Worm (Caenorhabditis elegans): ENCODE data around the gene del-9.

DNA sequence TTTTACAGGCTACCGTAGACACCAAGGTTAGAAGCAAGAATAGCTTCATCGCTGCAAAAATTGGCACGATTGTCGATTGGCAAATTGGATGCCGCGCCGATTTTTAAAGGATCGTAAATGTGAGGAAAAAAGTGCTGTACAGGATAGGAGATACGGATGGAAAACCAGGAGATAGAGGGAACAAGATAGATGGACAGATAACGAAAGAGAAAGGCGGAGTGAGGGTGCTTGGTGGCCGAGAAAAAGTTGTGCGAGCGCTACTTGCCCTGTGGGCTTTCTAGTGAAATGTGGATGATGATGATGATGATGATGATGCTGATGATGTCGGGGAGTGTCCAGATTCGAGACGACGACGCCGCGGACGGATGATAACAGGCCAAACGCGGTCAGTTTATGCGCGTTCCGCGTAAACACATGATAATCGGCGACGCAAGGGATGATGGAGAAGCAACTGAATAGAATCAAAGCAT is 20.8 kb downstream of the del-9 start, which contains the start of gene T27A10.6:
- TF ChIP-seq nhr-237 (tag; optimal IDR thresholded peaks at IDR 0.05) (no peak), lin-15B (tag; optimal IDR thresholded peaks at IDR 0.05) (no peak), nhr-12 (tag; optimal IDR thresholded peaks at IDR 0.05) (no peak), ceh-82 (tag; optimal IDR thresholded peaks at IDR 0.05) (no peak), jun-1 (tag; optimal IDR thresholded peaks at IDR 0.05) (no peak), ceh-16 (tag; optimal IDR thresholded peaks at IDR 0.05) (no peak), nhr-25 (tag; optimal IDR thresholded peaks at IDR 0.05) (no peak), ZK546.5 (tag; optimal IDR thresholded peaks at IDR 0.05) (no peak)
